Worm (Caenorhabditis elegans) whole organism, L2 larva: ENCODE data around the gene Y32G9B.1.

Experiments
- C34F6.9 ChIP-seq: fragments of 150-350 bp; optimal IDR thresholded peaks from 2 replicates; lab custom pipeline; 2014; ENCODE audit warnings: missing biosample characterization, missing genetic modification characterization
- F13H6.1 ChIP-seq: sonication (generic microtip); optimal IDR thresholded peaks from 2 replicates; lab custom pipeline; 2016; ENCODE audit warnings: missing genetic modification characterization, missing compliant biosample characterization
- Y55F3AM.14 ChIP-seq: fragments of 200-800 bp; sonication (Bioruptor generic); optimal IDR thresholded peaks from 2 replicates; lab custom pipeline; 2018; ENCODE audit warnings: mild to moderate bottlenecking, missing genetic modification characterization, missing compliant biosample characterization
- ZK546.5 ChIP-seq: sonication (generic microtip); optimal IDR thresholded peaks from 2 replicates; lab custom pipeline; 2017; ENCODE audit warnings: missing biosample characterization, missing genetic modification characterization
- ama-1 ChIP-seq: fragments of 150-350 bp; optimal IDR thresholded peaks from 2 replicates; lab custom pipeline; 2018; ENCODE audit warnings: inconsistent platforms
- blmp-1 ChIP-seq: sonication (generic microtip); optimal IDR thresholded peaks from 2 replicates; lab custom pipeline; 2017; ENCODE audit warnings: missing genetic modification characterization, mild to moderate bottlenecking, missing compliant biosample characterization, antibody characterized with exemption, moderate library complexity; ENCODE audit not compliant: insufficient read depth
- ceh-16 ChIP-seq: fragments of 150-350 bp; optimal IDR thresholded peaks from 2 replicates; lab custom pipeline; 2014; ENCODE audit warnings: missing biosample characterization, missing genetic modification characterization
- crh-2 ChIP-seq: sonication (generic microtip); optimal IDR thresholded peaks from 2 replicates; lab custom pipeline; 2017; ENCODE audit warnings: missing biosample characterization, missing genetic modification characterization
- dmd-4 ChIP-seq: sonication (generic microtip); optimal IDR thresholded peaks from 2 replicates; lab custom pipeline; 2017; ENCODE audit warnings: missing biosample characterization, missing genetic modification characterization
- elt-1 ChIP-seq: fragments of 150-350 bp; optimal IDR thresholded peaks from 2 replicates; lab custom pipeline; 2014; ENCODE audit warnings: missing biosample characterization, missing genetic modification characterization
- fos-1 ChIP-seq: fragments of 150-350 bp; optimal IDR thresholded peaks from 2 replicates; lab custom pipeline; 2014; ENCODE audit warnings: missing biosample characterization, missing genetic modification characterization
- gmeb-1 ChIP-seq: fragments of 150-350 bp; optimal IDR thresholded peaks from 2 replicates; lab custom pipeline; 2014; ENCODE audit warnings: missing biosample characterization, missing genetic modification characterization
- lin-13 ChIP-seq: fragments of 150-350 bp; optimal IDR thresholded peaks from 2 replicates; lab custom pipeline; 2014; ENCODE audit warnings: missing biosample characterization, missing genetic modification reagents, missing genetic modification characterization
- lin-39 ChIP-seq: fragments of 150-350 bp; optimal IDR thresholded peaks from 2 replicates; lab custom pipeline; 2014; ENCODE audit warnings: missing biosample characterization, missing genetic modification reagents, missing genetic modification characterization
- lsy-2 ChIP-seq, 2 experiments: fragments of 150-350 bp in 1 of 2; sonication (generic microtip) in 1 of 2; optimal IDR thresholded peaks; 2 replicates each; lab custom pipeline; 2014 to 2017; ENCODE audit warnings: missing biosample characterization in 2 of 2, missing genetic modification characterization in 2 of 2
- mab-5 ChIP-seq: fragments of 150-350 bp; optimal IDR thresholded peaks from 2 replicates; lab custom pipeline; 2014; ENCODE audit warnings: missing biosample characterization, missing genetic modification characterization
- mbf-1 ChIP-seq: sonication (generic microtip); optimal IDR thresholded peaks from 2 replicates; lab custom pipeline; 2017; ENCODE audit warnings: missing biosample characterization, missing genetic modification characterization
- mdl-1 ChIP-seq, 2 experiments: fragments of 150-350 bp in 1 of 2; sonication (generic microtip) in 1 of 2; optimal IDR thresholded peaks; 2 replicates each; lab custom pipeline; 2017; ENCODE audit warnings: missing biosample characterization in 2 of 2, missing genetic modification characterization in 2 of 2
- nhr-10 ChIP-seq: sonication (generic microtip); optimal IDR thresholded peaks from 2 replicates; lab custom pipeline; 2017; ENCODE audit warnings: missing biosample characterization, missing genetic modification characterization
- nhr-11 ChIP-seq: fragments of 150-350 bp; optimal IDR thresholded peaks from 2 replicates; lab custom pipeline; 2014; ENCODE audit warnings: missing biosample characterization, missing genetic modification characterization
- nhr-12 ChIP-seq: fragments of 150-350 bp; optimal IDR thresholded peaks from 2 replicates; lab custom pipeline; 2014; ENCODE audit warnings: missing biosample characterization, missing genetic modification characterization
- nhr-129 ChIP-seq: fragments of 150-350 bp; optimal IDR thresholded peaks from 2 replicates; lab custom pipeline; 2014; ENCODE audit warnings: missing biosample characterization, missing genetic modification characterization
- nhr-21 ChIP-seq: fragments of 150-350 bp; optimal IDR thresholded peaks from 2 replicates; lab custom pipeline; 2014; ENCODE audit warnings: missing biosample characterization, missing genetic modification characterization
- nhr-25 ChIP-seq: fragments of 150-350 bp; sonication (generic microtip); optimal IDR thresholded peaks from 3 replicates; lab custom pipeline; 2014; ENCODE audit warnings: missing biosample characterization, missing genetic modification characterization
- nhr-6 ChIP-seq: fragments of 150-350 bp; optimal IDR thresholded peaks from 2 replicates; lab custom pipeline; 2014; ENCODE audit warnings: missing biosample characterization, missing genetic modification characterization
- peb-1 ChIP-seq: fragments of 150-350 bp; optimal IDR thresholded peaks from 2 replicates; lab custom pipeline; 2014; ENCODE audit warnings: missing biosample characterization, missing genetic modification characterization
- sem-4 ChIP-seq: fragments of 150-350 bp; optimal IDR thresholded peaks from 2 replicates; lab custom pipeline; 2014; ENCODE audit warnings: missing biosample characterization, missing genetic modification reagents, missing genetic modification characterization
- sma-3 ChIP-seq: sonication (generic microtip); optimal IDR thresholded peaks from 2 replicates; lab custom pipeline; 2016; ENCODE audit warnings: missing genetic modification reagents, missing genetic modification characterization, missing compliant biosample characterization
- sma-9 ChIP-seq, 2 experiments: fragments of 150-350 bp in 1 of 2; sonication (generic microtip) in 1 of 2; optimal IDR thresholded peaks; 2 replicates each; lab custom pipeline; 2014 to 2016; ENCODE audit warnings: missing genetic modification characterization in 2 of 2, mild to moderate bottlenecking in 1 of 2, missing biosample characterization in 1 of 2, missing compliant biosample characterization in 1 of 2, missing genetic modification reagents in 1 of 2, moderate library complexity in 1 of 2
- snpc-4 ChIP-seq: fragments of 150-350 bp; optimal IDR thresholded peaks from 2 replicates; lab custom pipeline; 2014; ENCODE audit warnings: missing biosample characterization, missing genetic modification characterization
- unc-55 ChIP-seq: fragments of 150-350 bp; sonication (generic microtip); optimal IDR thresholded peaks from 3 replicates; lab custom pipeline; 2014; ENCODE audit warnings: missing biosample characterization, missing genetic modification reagents, missing genetic modification characterization
- zag-1 ChIP-seq: fragments of 150-350 bp; optimal IDR thresholded peaks from 2 replicates; lab custom pipeline; 2014; ENCODE audit warnings: missing biosample characterization, missing genetic modification characterization
- ztf-1 ChIP-seq: fragments of 200-800 bp; sonication (Bioruptor generic); conservative IDR thresholded peaks from 2 replicates; pipeline ENCODE4 v1.3.6; 2022; ENCODE audit warnings: missing genetic modification characterization, missing compliant biosample characterization
- ztf-11 ChIP-seq: sonication (generic microtip); optimal IDR thresholded peaks from 2 replicates; lab custom pipeline; 2017; ENCODE audit warnings: missing biosample characterization, missing genetic modification characterization
- ztf-4 ChIP-seq: fragments of 150-350 bp; optimal IDR thresholded peaks from 2 replicates; lab custom pipeline; 2014; ENCODE audit warnings: missing biosample characterization, missing genetic modification characterization

Y32G9B.1 gene

ce11 chrV:1804645-1805559 is 25.0 kb downstream of the Y32G9B.1 start, which contains the start of the genes hsp-16.2 and hsp-16.41:
Gene hsp-16.2 (minus strand): TSS chrV:1804957.
Gene hsp-16.41 (plus strand): TSS chrV:1805178.
- TF ChIP-seq sma-9 (GFP tag; optimal IDR thresholded peaks at IDR 0.05; lab: Kevin White, UChicago) (peak; percentile 74), sma-9 (tag; optimal IDR thresholded peaks at IDR 0.05; lab: Kevin White, UChicago) (no peak), C34F6.9 (peak; percentile 61), gmeb-1 (tag; lab: Kevin White, UChicago) (no peak), fos-1 (tag; lab: Kevin White, UChicago) (peak; percentile 37), mdl-1 (tag; optimal IDR thresholded peaks at IDR 0.05; lab: Kevin White, UChicago) (no peak), Y55F3AM.14 (GFP tag; lab: Kevin White, UChicago) (no peak), ztf-11 (tag; lab: Kevin White, UChicago) (no peak), ama-1 (lab: Kevin White, UChicago) (peak; percentile 97), mab-5 (no peak), sem-4 (peak; percentile 52), lin-13 (GFP tag; lab: Kevin White, UChicago) (peak; percentile 21), nhr-25 (no peak), ztf-4 (tag; lab: Kevin White, UChicago) (peak; percentile 57), snpc-4 (tag; lab: Kevin White, UChicago) (no peak), ZK546.5 (tag; lab: Kevin White, UChicago) (no peak), lsy-2 (tag; optimal IDR thresholded peaks at IDR 0.05; lab: Kevin White, UChicago) (peak in 1 of 2 experiments; percentile 72), nhr-129 (peak; percentile 40), unc-55 (peak; percentile 63), crh-2 (tag; lab: Kevin White, UChicago) (peak; percentile 65), elt-1 (no peak), sma-3 (no peak), F13H6.1 (tag; lab: Kevin White, UChicago) (peak; percentile 65), blmp-1 (no peak)
- TF ChIP-seq, all 48 proteins: peak for 12

- TF ChIP-seq elt-1 = no peak
- TF ChIP-seq ztf-4 (tag; lab: Kevin White, UChicago) = peak; percentile 1
- TF ChIP-seq zag-1 (tag; lab: Kevin White, UChicago) = no peak
- TF ChIP-seq ztf-1 = no peak
- TF ChIP-seq Y55F3AM.14 (GFP tag; lab: Kevin White, UChicago) = no peak
- no peak for TF ChIP-seq nhr-6 (tag; lab: Kevin White, UChicago)
- TF ChIP-seq dmd-4 (tag; lab: Kevin White, UChicago) = no peak
- TF ChIP-seq C34F6.9 = peak; percentile 61
- TF ChIP-seq ama-1 (lab: Kevin White, UChicago) = peak; percentile 83
- TF ChIP-seq nhr-21 (tag; lab: Kevin White, UChicago) = no peak
- TF ChIP-seq, all 48 proteins: peak for 3
Observed at ce11 chrV:1804034-1804542, 25.8 kb downstream of the Y32G9B.1 start.

ce11 chrV:1803043-1803442 is 26.8 kb downstream of the Y32G9B.1 start, which contains the start of gene srt-41:
Gene srt-41 (minus strand): TSS chrV:1803143.
- TF ChIP-seq lin-39 (tag; lab: Kevin White, UChicago) (no peak), lsy-2 (tag; optimal IDR thresholded peaks at IDR 0.05; lab: Kevin White, UChicago) (no peak), ztf-4 (tag; lab: Kevin White, UChicago) (no peak), ceh-16 (tag; lab: Kevin White, UChicago) (no peak), dmd-4 (tag; lab: Kevin White, UChicago) (no peak), ama-1 (lab: Kevin White, UChicago) (no peak), nhr-11 (tag; lab: Kevin White, UChicago) (no peak), nhr-129 (no peak), nhr-25 (no peak), mdl-1 (tag; optimal IDR thresholded peaks at IDR 0.05; lab: Kevin White, UChicago) (no peak), blmp-1 (no peak), elt-1 (no peak), nhr-6 (tag; lab: Kevin White, UChicago) (no peak)

- no peak for TF ChIP-seq lin-39 (tag; lab: Kevin White, UChicago)
- TF ChIP-seq blmp-1 = no peak
- TF ChIP-seq peb-1 (tag; lab: Kevin White, UChicago) = no peak
- no peak for TF ChIP-seq mab-5
- TF ChIP-seq F13H6.1 (tag; lab: Kevin White, UChicago) = no peak
- no peak for TF ChIP-seq ztf-1
- TF ChIP-seq nhr-10 (tag; lab: Kevin White, UChicago) = no peak
- no peak for TF ChIP-seq nhr-12 (tag; lab: Kevin White, UChicago)
- no peak for TF ChIP-seq ZK546.5 (tag; lab: Kevin White, UChicago)
- no peak for TF ChIP-seq mbf-1 (tag; lab: Kevin White, UChicago)
Observed at ce11 chrV:1797900-1798299, 32.0 kb downstream of the Y32G9B.1 start, which contains the start of gene F36H9.10. Gene F36H9.10 (plus strand): TSS chrV:1798200.
